Worm (Caenorhabditis elegans): ENCODE measurements around the gene gpa-13.

DNA sequence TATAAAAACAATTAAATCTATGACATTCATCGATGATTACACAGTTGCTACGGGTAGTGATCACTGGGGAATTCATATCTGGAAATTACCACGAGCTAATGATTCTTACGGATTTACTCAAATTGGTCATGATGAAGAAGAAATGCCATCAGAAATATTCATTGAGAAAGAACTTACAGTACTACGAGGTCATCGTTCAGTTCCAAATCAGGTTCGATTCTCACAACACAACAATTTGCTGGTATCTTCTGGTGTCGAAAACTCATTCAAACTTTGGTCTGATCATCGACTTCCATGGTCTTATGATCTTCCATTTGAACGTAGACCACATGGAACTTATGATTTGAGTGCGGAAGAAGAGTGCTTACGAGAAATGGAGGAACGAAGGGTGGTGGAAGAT lies 48.2 kb downstream of the gpa-13 start:
- TF ChIP-seq ztf-23 (GFP tag; IDR thresholded peaks at IDR 0.05), result no peak
- TF ChIP-seq med-1 (GFP tag; optimal IDR thresholded peaks at IDR 0.05; ENCODE audit: insufficient read depth), result no peak
- TF ChIP-seq cog-1 (tag; optimal IDR thresholded peaks at IDR 0.05), result no peak
- no peak for TF ChIP-seq klf-2 (GFP tag; conservative IDR thresholded peaks at IDR 0.05)
- TF ChIP-seq flt-1 (GFP tag; IDR thresholded peaks at IDR 0.05), result no peak
- TF ChIP-seq T22C8.4 (GFP tag; IDR thresholded peaks at IDR 0.05), result no peak

Data from whole organism, midembryonic.